Fruit fly (Drosophila melanogaster): Measurements from ENCODE around the gene CG32119.
A peak's percentile ranks its signal among the peaks of the same experiment; 100 is the strongest.

CG32119 gene

dm6 chr3L:13214603-13215453 is 33.7 kb downstream of the CG32119 start (continued):
- no peak for TF ChIP-seq CG15696 (tag; optimal IDR thresholded peaks at IDR 0.05)
- TF ChIP-seq Bgb (GFP tag; IDR thresholded peaks at IDR 0.05; ENCODE audit: partially characterized antibody), result no peak
- TF ChIP-seq CG2875 (GFP tag; optimal IDR thresholded peaks at IDR 0.05), result no peak
- no peak for TF ChIP-seq wdn (GFP tag; IDR thresholded peaks at IDR 0.05)
- TF ChIP-seq E2f1 (GFP tag; IDR thresholded peaks at IDR 0.05), result no peak
- no peak for TF ChIP-seq ro (GFP tag; IDR thresholded peaks at IDR 0.05)
- TF ChIP-seq gsb (GFP tag; IDR thresholded peaks at IDR 0.05), result no peak
- no peak for TF ChIP-seq CG30431 (GFP tag; optimal IDR thresholded peaks at IDR 0.05)
- TF ChIP-seq sima (GFP tag; optimal IDR thresholded peaks at IDR 0.05), result no peak
- peak; percentile 66 for TF ChIP-seq grau (tag; optimal IDR thresholded peaks at IDR 0.05)
- no peak for TF ChIP-seq Ssrp (tag; optimal IDR thresholded peaks at IDR 0.05)
- TF ChIP-seq CG4820 (GFP tag; optimal IDR thresholded peaks at IDR 0.05), result peak; percentile 21
- no peak for TF ChIP-seq nerfin-1 (tag; optimal IDR thresholded peaks at IDR 0.05)
- peak; percentile 16; the same call in 1 of the 2 replicates for TF ChIP-seq crol (GFP tag; IDR thresholded peaks at IDR 0.05)
- TF ChIP-seq E2f2 (GFP tag; IDR thresholded peaks at IDR 0.05), result no peak
- no peak for TF ChIP-seq CG11456 (GFP tag; IDR thresholded peaks at IDR 0.05)
- TF ChIP-seq dan (GFP tag; IDR thresholded peaks at IDR 0.05), result no peak
- no peak for TF ChIP-seq cato (GFP tag; optimal IDR thresholded peaks at IDR 0.05; ENCODE audit: borderline replicate concordance)
- TF ChIP-seq BEAF-32 (GFP tag; optimal IDR thresholded peaks at IDR 0.05), result no peak
- TF ChIP-seq nmo (GFP tag; optimal IDR thresholded peaks at IDR 0.05), result peak; percentile 18
- TF ChIP-seq CG8478 (optimal IDR thresholded peaks at IDR 0.05), result no peak
- TF ChIP-seq CG2678 (tag; optimal IDR thresholded peaks at IDR 0.05), result no peak
- no peak for TF ChIP-seq CG15514 (GFP tag; optimal IDR thresholded peaks at IDR 0.05)
- TF ChIP-seq CG17829 (tag; optimal IDR thresholded peaks at IDR 0.05), result peak; percentile 6
- no peak for TF ChIP-seq ftz-f1 (GFP tag; optimal IDR thresholded peaks at IDR 0.05)
- no peak for TF ChIP-seq CG7357 (GFP tag; IDR thresholded peaks at IDR 0.05)
- TF ChIP-seq zfh2 (GFP tag; optimal IDR thresholded peaks at IDR 0.05), result no peak
- TF ChIP-seq vvl (GFP tag; IDR thresholded peaks at IDR 0.05), result peak; percentile 7; the same call in 1 of the 2 replicates
- no peak for TF ChIP-seq sc (optimal IDR thresholded peaks at IDR 0.05)
- TF ChIP-seq sc (GFP tag; optimal IDR thresholded peaks at IDR 0.05), result no peak
- TF ChIP-seq Kr (GFP tag; optimal IDR thresholded peaks at IDR 0.05), result no peak
- TF ChIP-seq Mrtf (GFP tag; IDR thresholded peaks at IDR 0.05), result no peak
- peak; percentile 45; the same call in 1 of the 2 replicates for TF ChIP-seq CG31441 (GFP tag; IDR thresholded peaks at IDR 0.05)
- TF ChIP-seq B-H1 (GFP tag; IDR thresholded peaks at IDR 0.05), result no peak
- no peak for TF ChIP-seq fd64A (GFP tag; optimal IDR thresholded peaks at IDR 0.05)
- TF ChIP-seq CG5245 (GFP tag; optimal IDR thresholded peaks at IDR 0.05), result no peak
- no peak for TF ChIP-seq CG12942 (GFP tag; optimal IDR thresholded peaks at IDR 0.05)
- no peak for TF ChIP-seq prd (optimal IDR thresholded peaks at IDR 0.05)
- TF ChIP-seq prd (GFP tag; IDR thresholded peaks at IDR 0.05), result peak; percentile 7; the same call in 1 of the 3 replicates
- TF ChIP-seq seq (GFP tag; IDR thresholded peaks at IDR 0.05), result no peak
- TF ChIP-seq nerfin-2 (GFP tag; IDR thresholded peaks at IDR 0.05; ENCODE audit: partially characterized antibody), result no peak
- TF ChIP-seq CG15601 (tag; optimal IDR thresholded peaks at IDR 0.05), result peak; percentile 19
- TF ChIP-seq CG14710 (tag; optimal IDR thresholded peaks at IDR 0.05), result peak; percentile 31
- no peak for TF ChIP-seq crp (GFP tag; optimal IDR thresholded peaks at IDR 0.05)
- TF ChIP-seq Fer1 (GFP tag; optimal IDR thresholded peaks at IDR 0.05), result no peak
- TF ChIP-seq CG12769 (tag; optimal IDR thresholded peaks at IDR 0.05), result no peak
- no peak for TF ChIP-seq tup (GFP tag; optimal IDR thresholded peaks at IDR 0.05)
- TF ChIP-seq CG10431 (GFP tag; optimal IDR thresholded peaks at IDR 0.05), result no peak
- no peak for TF ChIP-seq lab (GFP tag; optimal IDR thresholded peaks at IDR 0.05)
- no peak for TF ChIP-seq zfh1 (GFP tag; IDR thresholded peaks at IDR 0.05)

Data from whole organism, embryonic.